Worm (Caenorhabditis elegans) whole organism, L4/young adult: ENCODE data around the gene EGAP2.1.

ENCODE experiments used
- dao-5 ChIP-seq: sonication (generic microtip); optimal IDR thresholded peaks from 2 replicates; lab custom pipeline; 2016; ENCODE audit warnings: missing genotype, missing genetic modification characterization, moderate library complexity, missing compliant biosample characterization
- him-1 ChIP-seq: sonication (generic microtip); optimal IDR thresholded peaks from 2 replicates; lab custom pipeline; 2016; ENCODE audit warnings: missing genotype, missing genetic modification reagents, missing genetic modification characterization, missing compliant biosample characterization

DNA sequence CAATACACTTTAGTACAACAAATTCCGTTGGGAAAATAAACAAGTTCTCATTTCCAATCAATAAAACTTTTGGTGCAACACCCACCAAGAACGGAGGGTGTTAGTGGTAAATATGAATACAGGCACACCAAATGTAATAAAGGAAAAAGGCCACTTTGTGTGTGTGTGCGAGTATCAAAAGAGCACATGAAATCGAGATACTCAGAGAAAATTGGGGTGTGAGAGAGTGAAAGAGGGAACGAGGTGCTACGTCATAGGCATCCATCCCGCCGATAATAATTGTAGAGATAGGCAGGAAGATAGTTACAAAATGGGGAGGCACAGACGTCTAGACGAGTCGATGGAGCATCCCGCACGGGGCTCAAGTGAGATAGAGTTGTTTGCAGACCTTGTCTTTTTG lies 3.4 kb upstream of the EGAP2.1 start:
- TF ChIP-seq dao-5 (tag; lab: Kevin White, UChicago): no peak
- no peak for TF ChIP-seq him-1 (tag; lab: Kevin White, UChicago)
